Worm (Caenorhabditis elegans) whole organism, L2 larva: ENCODE measurements around the gene F16G10.9.

Experiments
- C34F6.9 ChIP-seq: fragments of 150-350 bp; optimal IDR thresholded peaks from 2 replicates; lab custom pipeline; 2014; ENCODE audit warnings: missing biosample characterization, missing genetic modification characterization
- F13H6.1 ChIP-seq: sonication (generic microtip); optimal IDR thresholded peaks from 2 replicates; lab custom pipeline; 2016; ENCODE audit warnings: missing genetic modification characterization, missing compliant biosample characterization
- R02D3.7 ChIP-seq: fragments of 150-350 bp; optimal IDR thresholded peaks from 2 replicates; lab custom pipeline; 2014; ENCODE audit warnings: missing biosample characterization, missing genetic modification characterization
- Y55F3AM.14 ChIP-seq: fragments of 200-800 bp; sonication (Bioruptor generic); optimal IDR thresholded peaks from 2 replicates; lab custom pipeline; 2018; ENCODE audit warnings: mild to moderate bottlenecking, missing genetic modification characterization, missing compliant biosample characterization
- ZK546.5 ChIP-seq: sonication (generic microtip); optimal IDR thresholded peaks from 2 replicates; lab custom pipeline; 2017; ENCODE audit warnings: missing biosample characterization, missing genetic modification characterization
- alr-1 ChIP-seq: fragments of 150-350 bp; optimal IDR thresholded peaks from 2 replicates; lab custom pipeline; 2014; ENCODE audit warnings: missing biosample characterization, missing genetic modification characterization
- aly-2 ChIP-seq: fragments of 150-350 bp; optimal IDR thresholded peaks from 2 replicates; lab custom pipeline; 2014; ENCODE audit warnings: missing biosample characterization, missing genetic modification characterization
- ama-1 ChIP-seq: fragments of 150-350 bp; optimal IDR thresholded peaks from 2 replicates; lab custom pipeline; 2018; ENCODE audit warnings: inconsistent platforms
- blmp-1 ChIP-seq: sonication (generic microtip); optimal IDR thresholded peaks from 2 replicates; lab custom pipeline; 2017; ENCODE audit warnings: missing genetic modification characterization, mild to moderate bottlenecking, missing compliant biosample characterization, antibody characterized with exemption, moderate library complexity; ENCODE audit not compliant: insufficient read depth
- ceh-16 ChIP-seq: fragments of 150-350 bp; optimal IDR thresholded peaks from 2 replicates; lab custom pipeline; 2014; ENCODE audit warnings: missing biosample characterization, missing genetic modification characterization
- ceh-82 ChIP-seq: fragments of 150-350 bp; optimal IDR thresholded peaks from 2 replicates; lab custom pipeline; 2014; ENCODE audit warnings: missing biosample characterization, missing genetic modification characterization
- crh-2 ChIP-seq: sonication (generic microtip); optimal IDR thresholded peaks from 2 replicates; lab custom pipeline; 2017; ENCODE audit warnings: missing biosample characterization, missing genetic modification characterization
- dmd-4 ChIP-seq: sonication (generic microtip); optimal IDR thresholded peaks from 2 replicates; lab custom pipeline; 2017; ENCODE audit warnings: missing biosample characterization, missing genetic modification characterization
- egl-27 ChIP-seq: sonication (generic microtip); optimal IDR thresholded peaks from 3 replicates; lab custom pipeline; 2017; ENCODE audit warnings: missing biosample characterization, missing genetic modification reagents, missing genetic modification characterization
- elt-1 ChIP-seq: fragments of 150-350 bp; optimal IDR thresholded peaks from 2 replicates; lab custom pipeline; 2014; ENCODE audit warnings: missing biosample characterization, missing genetic modification characterization
- gmeb-1 ChIP-seq: fragments of 150-350 bp; optimal IDR thresholded peaks from 2 replicates; lab custom pipeline; 2014; ENCODE audit warnings: missing biosample characterization, missing genetic modification characterization
- lin-11 ChIP-seq: fragments of 150-350 bp; sonication (generic microtip); optimal IDR thresholded peaks from 2 replicates; lab custom pipeline; 2014; ENCODE audit warnings: missing biosample characterization, missing genetic modification characterization, inconsistent platforms, mixed read lengths
- lin-13 ChIP-seq: fragments of 150-350 bp; optimal IDR thresholded peaks from 2 replicates; lab custom pipeline; 2014; ENCODE audit warnings: missing biosample characterization, missing genetic modification reagents, missing genetic modification characterization
- lsy-2 ChIP-seq, 2 experiments: fragments of 150-350 bp in 1 of 2; sonication (generic microtip) in 1 of 2; optimal IDR thresholded peaks; 2 replicates each; lab custom pipeline; 2014 to 2017; ENCODE audit warnings: missing biosample characterization in 2 of 2, missing genetic modification characterization in 2 of 2
- mab-5 ChIP-seq: fragments of 150-350 bp; optimal IDR thresholded peaks from 2 replicates; lab custom pipeline; 2014; ENCODE audit warnings: missing biosample characterization, missing genetic modification characterization
- mbf-1 ChIP-seq: sonication (generic microtip); optimal IDR thresholded peaks from 2 replicates; lab custom pipeline; 2017; ENCODE audit warnings: missing biosample characterization, missing genetic modification characterization
- mdl-1 ChIP-seq, 2 experiments: fragments of 150-350 bp in 1 of 2; sonication (generic microtip) in 1 of 2; optimal IDR thresholded peaks; 2 replicates each; lab custom pipeline; 2017; ENCODE audit warnings: missing biosample characterization in 2 of 2, missing genetic modification characterization in 2 of 2
- nhr-10 ChIP-seq: sonication (generic microtip); optimal IDR thresholded peaks from 2 replicates; lab custom pipeline; 2017; ENCODE audit warnings: missing biosample characterization, missing genetic modification characterization
- nhr-11 ChIP-seq: fragments of 150-350 bp; optimal IDR thresholded peaks from 2 replicates; lab custom pipeline; 2014; ENCODE audit warnings: missing biosample characterization, missing genetic modification characterization
- nhr-129 ChIP-seq: fragments of 150-350 bp; optimal IDR thresholded peaks from 2 replicates; lab custom pipeline; 2014; ENCODE audit warnings: missing biosample characterization, missing genetic modification characterization
- nhr-21 ChIP-seq: fragments of 150-350 bp; optimal IDR thresholded peaks from 2 replicates; lab custom pipeline; 2014; ENCODE audit warnings: missing biosample characterization, missing genetic modification characterization
- nhr-23 ChIP-seq: fragments of 150-350 bp; optimal IDR thresholded peaks from 2 replicates; lab custom pipeline; 2014; ENCODE audit warnings: missing biosample characterization, missing genetic modification reagents, missing genetic modification characterization
- nhr-237 ChIP-seq: fragments of 150-350 bp; optimal IDR thresholded peaks from 2 replicates; lab custom pipeline; 2014; ENCODE audit warnings: missing biosample characterization, missing genetic modification characterization
- nhr-25 ChIP-seq: fragments of 150-350 bp; sonication (generic microtip); optimal IDR thresholded peaks from 3 replicates; lab custom pipeline; 2014; ENCODE audit warnings: missing biosample characterization, missing genetic modification characterization
- nhr-77 ChIP-seq: fragments of 150-350 bp; optimal IDR thresholded peaks from 2 replicates; lab custom pipeline; 2014; ENCODE audit warnings: missing biosample characterization, missing genetic modification characterization
- peb-1 ChIP-seq: fragments of 150-350 bp; optimal IDR thresholded peaks from 2 replicates; lab custom pipeline; 2014; ENCODE audit warnings: missing biosample characterization, missing genetic modification characterization
- sem-4 ChIP-seq: fragments of 150-350 bp; optimal IDR thresholded peaks from 2 replicates; lab custom pipeline; 2014; ENCODE audit warnings: missing biosample characterization, missing genetic modification reagents, missing genetic modification characterization
- skn-1 ChIP-seq: sonication (generic microtip); optimal IDR thresholded peaks from 2 replicates; lab custom pipeline; 2017; ENCODE audit warnings: missing biosample characterization, missing genetic modification characterization
- sma-3 ChIP-seq: sonication (generic microtip); optimal IDR thresholded peaks from 2 replicates; lab custom pipeline; 2016; ENCODE audit warnings: missing genetic modification reagents, missing genetic modification characterization, missing compliant biosample characterization
- sma-9 ChIP-seq, 2 experiments: fragments of 150-350 bp in 1 of 2; sonication (generic microtip) in 1 of 2; optimal IDR thresholded peaks; 2 replicates each; lab custom pipeline; 2014 to 2016; ENCODE audit warnings: missing genetic modification characterization in 2 of 2, mild to moderate bottlenecking in 1 of 2, missing biosample characterization in 1 of 2, missing compliant biosample characterization in 1 of 2, missing genetic modification reagents in 1 of 2, moderate library complexity in 1 of 2
- snpc-4 ChIP-seq: fragments of 150-350 bp; optimal IDR thresholded peaks from 2 replicates; lab custom pipeline; 2014; ENCODE audit warnings: missing biosample characterization, missing genetic modification characterization
- unc-39 ChIP-seq: fragments of 150-350 bp; optimal IDR thresholded peaks from 2 replicates; lab custom pipeline; 2014; ENCODE audit warnings: missing biosample characterization, missing genetic modification characterization
- unc-55 ChIP-seq: fragments of 150-350 bp; sonication (generic microtip); optimal IDR thresholded peaks from 3 replicates; lab custom pipeline; 2014; ENCODE audit warnings: missing biosample characterization, missing genetic modification reagents, missing genetic modification characterization
- unc-62 ChIP-seq: fragments of 150-350 bp; optimal IDR thresholded peaks from 2 replicates; lab custom pipeline; 2014; ENCODE audit warnings: missing biosample characterization, missing genetic modification reagents, missing genetic modification characterization
- zag-1 ChIP-seq: fragments of 150-350 bp; optimal IDR thresholded peaks from 2 replicates; lab custom pipeline; 2014; ENCODE audit warnings: missing biosample characterization, missing genetic modification characterization
- ztf-1 ChIP-seq: fragments of 200-800 bp; sonication (Bioruptor generic); conservative IDR thresholded peaks from 2 replicates; pipeline ENCODE4 v1.3.6; 2022; ENCODE audit warnings: missing genetic modification characterization, missing compliant biosample characterization
- ztf-11 ChIP-seq: sonication (generic microtip); optimal IDR thresholded peaks from 2 replicates; lab custom pipeline; 2017; ENCODE audit warnings: missing biosample characterization, missing genetic modification characterization

Gene F16G10.9

ce11 chrII:2352546-2352945 lies 32.8 kb downstream of the F16G10.9 start, which contains the start of gene F43C11.10:
Gene F43C11.10, minus strand, starts transcription at chrII:2352646.
- TF ChIP-seq nhr-10 (tag; lab: Kevin White, UChicago) (no peak), snpc-4 (tag; lab: Kevin White, UChicago) (no peak), nhr-23 (tag; lab: Kevin White, UChicago) (no peak), zag-1 (no peak), nhr-25 (tag; lab: Kevin White, UChicago) (no peak), nhr-129 (tag; lab: Kevin White, UChicago) (no peak), R02D3.7 (tag; lab: Kevin White, UChicago) (no peak), ztf-11 (tag; lab: Kevin White, UChicago) (no peak)

- TF ChIP-seq C34F6.9 (tag; lab: Kevin White, UChicago) (no peak), skn-1 (tag; lab: Kevin White, UChicago) (no peak), unc-55 (no peak), nhr-23 (tag; lab: Kevin White, UChicago) (no peak), nhr-77 (tag; lab: Kevin White, UChicago) (no peak), snpc-4 (tag; lab: Kevin White, UChicago) (no peak), unc-62 (GFP tag; lab: Kevin White, UChicago) (no peak), nhr-21 (tag; lab: Kevin White, UChicago) (no peak), mdl-1 (tag; optimal IDR thresholded peaks at IDR 0.05; lab: Kevin White, UChicago) (no peak), nhr-11 (tag; lab: Kevin White, UChicago) (no peak), R02D3.7 (tag; lab: Kevin White, UChicago) (no peak), mbf-1 (no peak), nhr-10 (tag; lab: Kevin White, UChicago) (no peak), ama-1 (lab: Kevin White, UChicago) (no peak), elt-1 (no peak), ceh-16 (no peak), F13H6.1 (tag; lab: Kevin White, UChicago) (no peak), zag-1 (no peak)
- TF ChIP-seq, all 48 proteins: peak for 0
Measured at ce11 chrII:2346672-2347071, 38.7 kb downstream of the F16G10.9 start, which contains the start of gene F43C11.4. Gene F43C11.4, plus strand, starts transcription at chrII:2346972.

ce11 chrII:2342004-2342479 lies 43.4 kb downstream of the F16G10.9 start, which contains the start of gene F43C11.6:
Gene F43C11.6, plus strand, starts transcription at chrII:2342429.
- TF ChIP-seq F13H6.1 (tag; lab: Kevin White, UChicago) (no peak), mdl-1 (tag; optimal IDR thresholded peaks at IDR 0.05; lab: Kevin White, UChicago) (no peak), sma-9 (GFP tag; optimal IDR thresholded peaks at IDR 0.05; lab: Kevin White, UChicago) (no peak), sma-9 (tag; optimal IDR thresholded peaks at IDR 0.05; lab: Kevin White, UChicago) (no peak), Y55F3AM.14 (no peak), nhr-77 (tag; lab: Kevin White, UChicago) (no peak), nhr-21 (tag; lab: Kevin White, UChicago) (no peak), dmd-4 (no peak), ztf-1 (GFP tag; lab: Robert Waterston, UW) (no peak), mab-5 (no peak), lin-13 (GFP tag; lab: Kevin White, UChicago) (peak; percentile 42), ceh-82 (tag; lab: Kevin White, UChicago) (no peak), ztf-11 (tag; lab: Kevin White, UChicago) (no peak), ama-1 (lab: Kevin White, UChicago) (no peak), sma-3 (GFP tag; lab: Kevin White, UChicago) (no peak), nhr-237 (tag; lab: Kevin White, UChicago) (no peak), C34F6.9 (tag; lab: Kevin White, UChicago) (peak; percentile 16), crh-2 (tag; lab: Kevin White, UChicago) (peak; percentile 9), alr-1 (no peak), mbf-1 (no peak), lsy-2 (tag; optimal IDR thresholded peaks at IDR 0.05; lab: Kevin White, UChicago) (peak in 1 of 2 experiments; percentile 61), nhr-23 (tag; lab: Kevin White, UChicago) (no peak), aly-2 (no peak), ZK546.5 (tag; lab: Kevin White, UChicago) (no peak), R02D3.7 (tag; lab: Kevin White, UChicago) (peak; percentile 69), elt-1 (no peak), nhr-25 (tag; lab: Kevin White, UChicago) (no peak), sem-4 (tag; lab: Kevin White, UChicago) (no peak), lin-11 (no peak), unc-62 (GFP tag; lab: Kevin White, UChicago) (no peak), peb-1 (tag; lab: Kevin White, UChicago) (no peak), nhr-11 (tag; lab: Kevin White, UChicago) (no peak), blmp-1 (tag; lab: Kevin White, UChicago) (no peak), unc-39 (tag; lab: Kevin White, UChicago) (no peak), gmeb-1 (no peak), egl-27 (no peak), nhr-10 (tag; lab: Kevin White, UChicago) (no peak), nhr-129 (tag; lab: Kevin White, UChicago) (peak; percentile 13), snpc-4 (tag; lab: Kevin White, UChicago) (no peak), zag-1 (no peak), unc-55 (peak; percentile 62)
